Worm (Caenorhabditis elegans) whole organism, midembryonic: ENCODE data around the gene F10C2.7.

Source experiments
- cog-1 ChIP-seq: sonication (generic microtip); optimal IDR thresholded peaks from 2 replicates; lab custom pipeline; 2016; ENCODE audit warnings: missing genetic modification characterization, missing compliant biosample characterization
- flt-1 ChIP-seq: fragments of 200-800 bp; sonication (Bioruptor generic); IDR thresholded peaks from 2 replicates; pipeline ENCODE4 v1.3.6; 2022; ENCODE audit warnings: missing genetic modification characterization, missing compliant biosample characterization
- klf-2 ChIP-seq: fragments of 200-800 bp; sonication (Bioruptor generic); conservative IDR thresholded peaks from 2 replicates; pipeline ENCODE4 v1.3.6; 2022; ENCODE audit warnings: missing genetic modification reagents, missing genetic modification characterization, missing compliant biosample characterization
- med-1 ChIP-seq: sonication (generic microtip); optimal IDR thresholded peaks from 2 replicates; lab custom pipeline; 2017; ENCODE audit warnings: missing genetic modification characterization, mild to moderate bottlenecking, missing compliant biosample characterization, antibody characterized with exemption, missing genetic modification reagents; ENCODE audit not compliant: insufficient read depth
- ref-1 ChIP-seq: fragments of 200-800 bp; sonication (Bioruptor generic); conservative IDR thresholded peaks from 2 replicates; pipeline ENCODE4 v1.3.6; 2022; ENCODE audit warnings: missing genetic modification reagents, missing genetic modification characterization, missing compliant biosample characterization
- tab-1 ChIP-seq: fragments of 200-800 bp; sonication (Bioruptor generic); IDR thresholded peaks from 2 replicates; pipeline ENCODE4 v1.3.6; 2022; ENCODE audit warnings: missing genetic modification characterization, missing compliant biosample characterization
- ztf-23 ChIP-seq: fragments of 200-800 bp; sonication (Bioruptor generic); IDR thresholded peaks from 2 replicates; pipeline ENCODE4 v1.3.6; 2022; ENCODE audit warnings: missing genetic modification reagents, missing genetic modification characterization, missing compliant biosample characterization
- ztf-29 ChIP-seq: fragments of 200-800 bp; sonication (Bioruptor generic); IDR thresholded peaks from 2 replicates; pipeline ENCODE4 v1.3.6; 2022; ENCODE audit warnings: missing genetic modification reagents, missing genetic modification characterization, missing compliant biosample characterization

- no peak for TF ChIP-seq ztf-29 (GFP tag; lab: Robert Waterston, UW)
- TF ChIP-seq med-1 (GFP tag; lab: Kevin White, UChicago): no peak
- no peak for TF ChIP-seq ztf-23 (GFP tag; lab: Robert Waterston, UW)
- no peak for TF ChIP-seq klf-2 (GFP tag; lab: Robert Waterston, UW)
- TF ChIP-seq tab-1: no peak
- no peak for TF ChIP-seq ref-1
- no peak for TF ChIP-seq flt-1 (GFP tag; lab: Robert Waterston, UW)
- no peak for TF ChIP-seq cog-1
These were observed 15.8 kb upstream of the F10C2.7 start for ce11 chrV:12037889-12038288.
